Fruit fly (Drosophila melanogaster) whole organism, embryonic: ENCODE measurements around the gene mu2.

Experiments
- CG10431 ChIP-seq: fragments of 200-800 bp; sonication (Bioruptor generic); optimal IDR thresholded peaks from 3 replicates; lab custom pipeline; 2018; ENCODE audit warnings: missing biosample characterization, mild to moderate bottlenecking, missing genetic modification characterization
- CG11247 ChIP-seq: fragments of 200-800 bp; sonication (Bioruptor generic); IDR thresholded peaks from 2 replicates; pipeline ENCODE4 v1.3.6; 2022; ENCODE audit warnings: missing biosample characterization, missing genetic modification characterization
- CG11398 ChIP-seq: fragments of 200-800 bp; sonication (Bioruptor generic); optimal IDR thresholded peaks from 2 replicates; lab custom pipeline; 2016; ENCODE audit warnings: missing biosample characterization, missing genetic modification characterization
- CG12155 ChIP-seq: fragments of 200-800 bp; sonication (Bioruptor generic); optimal IDR thresholded peaks from 3 replicates; lab custom pipeline; 2016; ENCODE audit warnings: missing biosample characterization, missing genetic modification characterization
- CG12299 ChIP-seq: fragments of 200-800 bp; sonication (Bioruptor generic); optimal IDR thresholded peaks from 2 replicates; lab custom pipeline; 2018; ENCODE audit warnings: missing biosample characterization, mild to moderate bottlenecking, missing genetic modification characterization
- CG12769 ChIP-seq: fragments of 200-800 bp; sonication (Bioruptor generic); optimal IDR thresholded peaks from 2 replicates; lab custom pipeline; 2019; ENCODE audit warnings: missing biosample characterization, mild to moderate bottlenecking, missing genetic modification characterization, moderate library complexity
- CG13624 ChIP-seq: fragments of 200-800 bp; sonication (Bioruptor generic); optimal IDR thresholded peaks from 2 replicates; lab custom pipeline; 2016; ENCODE audit warnings: missing biosample characterization, missing genetic modification characterization
- CG13775 ChIP-seq: fragments of 200-800 bp; sonication (Bioruptor generic); optimal IDR thresholded peaks from 3 replicates; lab custom pipeline; 2017; ENCODE audit warnings: missing biosample characterization, mild to moderate bottlenecking, missing genetic modification characterization
- CG14014 ChIP-seq: fragments of 200-800 bp; sonication (Bioruptor generic); IDR thresholded peaks from 2 replicates; pipeline ENCODE4 v1.3.6; 2022; ENCODE audit warnings: missing biosample characterization, missing genetic modification characterization
- CG17186 ChIP-seq: fragments of 200-800 bp; sonication (Bioruptor generic); optimal IDR thresholded peaks from 3 replicates; lab custom pipeline; 2017; ENCODE audit warnings: missing biosample characterization, missing genetic modification reagents, missing genetic modification characterization
- CG17385 ChIP-seq: fragments of 200-800 bp; sonication (Bioruptor generic); optimal IDR thresholded peaks from 3 replicates; lab custom pipeline; 2018; ENCODE audit warnings: missing biosample characterization, mild to moderate bottlenecking, missing genetic modification characterization
- CG18011 ChIP-seq: fragments of 200-800 bp; sonication (Bioruptor generic); optimal IDR thresholded peaks from 2 replicates; lab custom pipeline; 2017; ENCODE audit warnings: missing biosample characterization, missing genetic modification characterization, mild to moderate bottlenecking, moderate library complexity, missing genotype
- CG18262 ChIP-seq: fragments of 200-800 bp; optimal IDR thresholded peaks from 3 replicates; lab custom pipeline; 2019; ENCODE audit warnings: missing biosample characterization, mild to moderate bottlenecking, missing genetic modification characterization, moderate library complexity
- CG1832 ChIP-seq: fragments of 200-800 bp; sonication (Bioruptor generic); optimal IDR thresholded peaks from 2 replicates; lab custom pipeline; 2017; ENCODE audit warnings: missing biosample characterization, mild to moderate bottlenecking, missing genetic modification characterization, inconsistent platforms
- CG2202 ChIP-seq: fragments of 200-800 bp; sonication (Bioruptor generic); optimal IDR thresholded peaks from 2 replicates; lab custom pipeline; 2018; ENCODE audit warnings: missing biosample characterization, mild to moderate bottlenecking, missing genetic modification characterization
- CG32772 ChIP-seq: fragments of 200-800 bp; sonication (Bioruptor generic); IDR thresholded peaks from 2 replicates; pipeline ENCODE4 v1.3.6; 2022; ENCODE audit warnings: missing biosample characterization, missing genetic modification characterization
- CG43689 ChIP-seq: fragments of 200-800 bp; sonication (Bioruptor generic); IDR thresholded peaks from 2 replicates; pipeline ENCODE4 v1.3.6; 2022; ENCODE audit warnings: missing biosample characterization, missing genetic modification characterization
- CG6654 ChIP-seq: fragments of 200-800 bp; sonication (Bioruptor generic); optimal IDR thresholded peaks from 2 replicates; lab custom pipeline; 2017; ENCODE audit warnings: missing biosample characterization, mild to moderate bottlenecking, missing genetic modification characterization
- CG6689 ChIP-seq: fragments of 200-800 bp; sonication (Bioruptor generic); IDR thresholded peaks from 2 replicates; pipeline ENCODE4 v1.3.6; 2022; ENCODE audit warnings: missing biosample characterization, missing genetic modification characterization
- CG6854 ChIP-seq: fragments of 200-800 bp; sonication (Bioruptor generic); optimal IDR thresholded peaks from 3 replicates; lab custom pipeline; 2017; ENCODE audit warnings: missing biosample characterization, mild to moderate bottlenecking, missing genetic modification characterization
- CG7372 ChIP-seq: fragments of 200-800 bp; sonication (Bioruptor generic); IDR thresholded peaks from 2 replicates; pipeline ENCODE4 v1.3.6; 2022; ENCODE audit warnings: missing biosample characterization, missing genetic modification characterization
- CG7745 ChIP-seq: fragments of 200-800 bp; sonication (Bioruptor generic); optimal IDR thresholded peaks from 2 replicates; lab custom pipeline; 2018; ENCODE audit warnings: missing biosample characterization, mild to moderate bottlenecking, missing genetic modification characterization, moderate library complexity
- CG7839 ChIP-seq: fragments of 200-800 bp; sonication (Bioruptor generic); optimal IDR thresholded peaks from 3 replicates; lab custom pipeline; 2018; ENCODE audit warnings: missing biosample characterization, mild to moderate bottlenecking, missing genetic modification characterization, moderate library complexity
- CG8359 ChIP-seq: fragments of 200-800 bp; sonication (Bioruptor generic); optimal IDR thresholded peaks from 2 replicates; lab custom pipeline; 2017; ENCODE audit warnings: missing biosample characterization, mild to moderate bottlenecking, missing genetic modification characterization, borderline replicate concordance
- CG9876 ChIP-seq: fragments of 200-800 bp; sonication (Bioruptor generic); optimal IDR thresholded peaks from 2 replicates; lab custom pipeline; 2016; ENCODE audit warnings: missing biosample characterization, missing genetic modification characterization
- CTCF ChIP-seq: fragments of 200-800 bp; sonication (Bioruptor generic); optimal IDR thresholded peaks from 2 replicates; lab custom pipeline; 2017; ENCODE audit warnings: missing biosample characterization, mild to moderate bottlenecking, missing genetic modification characterization, moderate library complexity
- Dbx ChIP-seq: fragments of 200-800 bp; sonication (Bioruptor generic); IDR thresholded peaks from 3 replicates; pipeline ENCODE4 v1.3.6; 2022; ENCODE audit warnings: missing biosample characterization, missing genetic modification characterization
- Dref ChIP-seq: fragments of 200-800 bp; sonication (Bioruptor generic); IDR thresholded peaks from 2 replicates; pipeline ENCODE4 v1.3.6; 2022; ENCODE audit warnings: missing biosample characterization, missing genetic modification characterization
- HHEX ChIP-seq: fragments of 200-800 bp; sonication (Bioruptor generic); optimal IDR thresholded peaks from 3 replicates; lab custom pipeline; 2017; ENCODE audit warnings: missing biosample characterization, mild to moderate bottlenecking, missing genetic modification characterization, missing genetic modification reagents
- Kr ChIP-seq: fragments of 200-800 bp; sonication (Bioruptor generic); optimal IDR thresholded peaks from 2 replicates; lab custom pipeline; 2017; ENCODE audit warnings: missing biosample characterization, mild to moderate bottlenecking, missing genetic modification characterization
- Med ChIP-seq: fragments of 200-800 bp; sonication (Bioruptor generic); peaks from one replicate; lab custom pipeline; 2016; ENCODE audit warnings: missing biosample characterization, missing genetic modification characterization, mild to moderate bottlenecking, inconsistent platforms, moderate library complexity
- Meics ChIP-seq: fragments of 200-800 bp; sonication (Bioruptor generic); optimal IDR thresholded peaks from 2 replicates; lab custom pipeline; 2017; ENCODE audit warnings: missing biosample characterization, mild to moderate bottlenecking, missing genetic modification characterization
- Optix ChIP-seq: fragments of 200-800 bp; sonication (Bioruptor generic); IDR thresholded peaks from 3 replicates; pipeline ENCODE4 v1.3.6; 2022; ENCODE audit warnings: missing biosample characterization, missing genetic modification characterization
- Pdp1 ChIP-seq, 2 experiments: fragments of 200-800 bp; sonication (Bioruptor generic); optimal IDR thresholded peaks; 3 replicates each; lab custom pipeline; 2016; ENCODE audit warnings: missing biosample characterization in 2 of 2, missing genetic modification characterization in 2 of 2, mild to moderate bottlenecking in 1 of 2, moderate library complexity in 1 of 2
- Ptx1 ChIP-seq: fragments of 200-800 bp; sonication (Bioruptor generic); IDR thresholded peaks from 2 replicates; pipeline ENCODE4 v1.3.6; 2022; ENCODE audit warnings: missing biosample characterization, missing genetic modification characterization
- Rfx ChIP-seq: fragments of 200-800 bp; sonication (Bioruptor generic); IDR thresholded peaks from 2 replicates; pipeline ENCODE4 v1.3.6; 2022; ENCODE audit warnings: missing biosample characterization, missing genetic modification characterization
- Trl ChIP-seq, 3 experiments: fragments of >200 bp in 2 of 3; fragments of 200-800 bp in 1 of 3; sonication (Bioruptor generic) in 1 of 3; optimal IDR thresholded peaks; 2 replicates in 1 of 3; 3 replicates in 2 of 3; lab custom pipeline; 2016 to 2017; ENCODE audit warnings: missing biosample characterization in 1 of 3, missing genetic modification characterization in 1 of 3
- al ChIP-seq: fragments of 200-800 bp; sonication (Bioruptor generic); IDR thresholded peaks from 2 replicates; pipeline ENCODE4 v1.3.6; 2022; ENCODE audit warnings: missing biosample characterization, missing genetic modification characterization
- bowl ChIP-seq: fragments of 200-800 bp; sonication (Bioruptor generic); IDR thresholded peaks from 2 replicates; pipeline ENCODE4 v1.3.6; 2022; ENCODE audit warnings: missing biosample characterization, missing genetic modification characterization
- cato ChIP-seq: fragments of 200-800 bp; sonication (Bioruptor generic); optimal IDR thresholded peaks from 2 replicates; lab custom pipeline; 2016; ENCODE audit warnings: missing biosample characterization, missing genetic modification characterization, borderline replicate concordance
- dysf ChIP-seq: fragments of 200-800 bp; sonication (Bioruptor generic); IDR thresholded peaks from 3 replicates; pipeline ENCODE4 v1.3.6; 2022; ENCODE audit warnings: missing biosample characterization, missing genetic modification characterization
- ems ChIP-seq: fragments of 200-800 bp; sonication (Bioruptor generic); optimal IDR thresholded peaks from 3 replicates; lab custom pipeline; 2016; ENCODE audit warnings: missing biosample characterization, missing genetic modification characterization
- gem ChIP-seq: fragments of 200-800 bp; sonication (Bioruptor generic); optimal IDR thresholded peaks from 2 replicates; lab custom pipeline; 2019; ENCODE audit warnings: missing biosample characterization, mild to moderate bottlenecking, missing genetic modification characterization, moderate library complexity
- gro ChIP-seq: fragments of 200-800 bp; sonication (Bioruptor generic); optimal IDR thresholded peaks from 2 replicates; lab custom pipeline; 2016; ENCODE audit warnings: missing biosample characterization, missing genetic modification characterization
- gsb-n ChIP-seq: fragments of 200-800 bp; sonication (Bioruptor generic); optimal IDR thresholded peaks from 3 replicates; lab custom pipeline; 2018; ENCODE audit warnings: missing biosample characterization, mild to moderate bottlenecking, missing genetic modification characterization
- ham ChIP-seq: fragments of 200-800 bp; sonication (Bioruptor generic); IDR thresholded peaks from 2 replicates; pipeline ENCODE4 v1.3.6; 2022; ENCODE audit warnings: missing biosample characterization, missing genetic modification characterization
- lab ChIP-seq: fragments of 200-800 bp; sonication (Bioruptor generic); optimal IDR thresholded peaks from 3 replicates; lab custom pipeline; 2017; ENCODE audit warnings: missing biosample characterization, missing genetic modification characterization, mild to moderate bottlenecking, moderate library complexity, missing genetic modification reagents
- lbe ChIP-seq: fragments of 200-800 bp; sonication (Bioruptor generic); optimal IDR thresholded peaks from 2 replicates; lab custom pipeline; 2016; ENCODE audit warnings: missing biosample characterization, mild to moderate bottlenecking, missing genetic modification characterization
- phol ChIP-seq: fragments of 200-800 bp; sonication (Bioruptor generic); optimal IDR thresholded peaks from 3 replicates; lab custom pipeline; 2018; ENCODE audit warnings: missing biosample characterization, mild to moderate bottlenecking, missing genetic modification characterization, moderate library complexity
- row ChIP-seq: fragments of 200-800 bp; sonication (Bioruptor generic); IDR thresholded peaks from 3 replicates; pipeline ENCODE4 v1.3.6; 2022; ENCODE audit warnings: missing biosample characterization, missing genetic modification characterization
- scrt ChIP-seq: fragments of 200-800 bp; sonication (Bioruptor generic); optimal IDR thresholded peaks from 2 replicates; lab custom pipeline; 2018; ENCODE audit warnings: missing biosample characterization, mild to moderate bottlenecking, missing genetic modification characterization, moderate library complexity

Gene mu2

DNA sequence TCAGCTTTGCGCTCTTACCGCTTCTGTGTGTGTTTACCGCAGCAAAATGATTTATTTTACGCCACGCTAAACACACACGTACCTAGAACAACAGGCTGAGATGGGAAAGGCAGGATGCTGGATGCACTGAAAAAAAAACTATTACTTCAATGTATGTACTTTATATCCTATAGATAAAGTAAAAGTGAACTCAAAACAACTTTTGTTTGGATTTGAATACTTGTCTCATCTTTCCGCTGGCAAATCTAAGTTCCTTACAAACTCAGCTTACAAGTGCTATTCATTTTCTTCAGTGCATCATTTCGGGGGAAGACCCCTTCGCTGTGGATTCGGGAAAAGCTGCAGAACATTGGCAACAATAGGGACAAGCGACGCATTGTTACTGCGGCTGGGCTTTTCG is 29.5 kb upstream of the mu2 start:
- no peak for TF ChIP-seq Dref (GFP tag; lab: Robert Waterston, UW)
- TF ChIP-seq HHEX (GFP tag; lab: Kevin White, UChicago), result no peak
- no peak for TF ChIP-seq CG10431 (GFP tag; lab: Kevin White, UChicago)
- 0 out of 3 replicates have a peak, but pooled peaks have one; percentile 11 for TF ChIP-seq Dbx (GFP tag; lab: Robert Waterston, UW)
- peak; percentile 38 for TF ChIP-seq gem (tag; lab: Kevin White, UChicago)
- 0 out of 3 replicates have a peak, but pooled peaks have one; percentile 13 for TF ChIP-seq Optix (GFP tag; lab: Robert Waterston, UW)
- TF ChIP-seq CG2202, result no peak
- TF ChIP-seq Kr (GFP tag; lab: Kevin White, UChicago), result no peak
- TF ChIP-seq Rfx (GFP tag; lab: Robert Waterston, UW), result peak; percentile 46; the same call in 1 of the 2 replicates
- TF ChIP-seq Ptx1 (GFP tag; lab: Robert Waterston, UW), result peak; percentile 52
- no peak for TF ChIP-seq bowl (GFP tag; lab: Robert Waterston, UW)
- no peak for TF ChIP-seq CG8359 (GFP tag; lab: Kevin White, UChicago)
- TF ChIP-seq scrt (GFP tag; lab: Kevin White, UChicago), result peak; percentile 2
- TF ChIP-seq CG17186 (GFP tag; lab: Kevin White, UChicago), result no peak
- no peak for TF ChIP-seq ems (GFP tag; lab: Kevin White, UChicago)
- TF ChIP-seq Pdp1 (GFP tag; optimal IDR thresholded peaks at IDR 0.05; lab: Kevin White, UChicago), result no peak
- peak; percentile 36 for TF ChIP-seq lab (GFP tag; lab: Kevin White, UChicago)
- TF ChIP-seq CG9876 (GFP tag; lab: Kevin White, UChicago), result no peak
- peak; percentile 40; the same call in 1 of the 3 replicates for TF ChIP-seq dysf
- TF ChIP-seq CG12155 (GFP tag; lab: Kevin White, UChicago), result no peak
- TF ChIP-seq CG6654 (GFP tag; lab: Kevin White, UChicago), result no peak
- TF ChIP-seq phol, result no peak
- TF ChIP-seq CG7745 (tag; lab: Kevin White, UChicago), result no peak
- no peak for TF ChIP-seq cato (GFP tag; lab: Kevin White, UChicago)
- TF ChIP-seq Meics, result peak; percentile 45
- no peak for TF ChIP-seq CG18262
- no peak for TF ChIP-seq CG12299 (tag; lab: Kevin White, UChicago)
- TF ChIP-seq CG7839, result peak; percentile 33
- no peak for TF ChIP-seq CG13775 (GFP tag; lab: Kevin White, UChicago)
- peak; percentile 89 for TF ChIP-seq Med
- TF ChIP-seq CG18011 (GFP tag; lab: Kevin White, UChicago), result no peak
- TF ChIP-seq al (GFP tag; lab: Robert Waterston, UW), result no peak
- TF ChIP-seq CG1832 (GFP tag; lab: Kevin White, UChicago), result no peak
- TF ChIP-seq CG11247 (GFP tag; lab: Robert Waterston, UW), result 0 out of 2 replicates have a peak, but pooled peaks have one; percentile 14
- TF ChIP-seq gro (GFP tag; lab: Kevin White, UChicago), result no peak
- no peak for TF ChIP-seq CG11398 (GFP tag; lab: Kevin White, UChicago)
- TF ChIP-seq ham (GFP tag; lab: Robert Waterston, UW), result no peak
- no peak for TF ChIP-seq CG43689 (GFP tag; lab: Robert Waterston, UW)
- TF ChIP-seq CG13624 (GFP tag; lab: Kevin White, UChicago), result peak; percentile 35
- no peak for TF ChIP-seq CG7372 (GFP tag; lab: Robert Waterston, UW)
- peak; percentile 38 for TF ChIP-seq CG12769 (tag; lab: Kevin White, UChicago)
- peak; percentile 50; the same call in 2 of the 3 replicates for TF ChIP-seq row
- no peak for TF ChIP-seq gsb-n (tag; lab: Kevin White, UChicago)
- no peak for TF ChIP-seq CG32772
- TF ChIP-seq CG14014 (GFP tag; lab: Robert Waterston, UW), result peak; percentile 45; the same call in 1 of the 2 replicates
- TF ChIP-seq CG6689 (GFP tag; lab: Robert Waterston, UW), result peak; percentile 37
- TF ChIP-seq CG6854 (GFP tag; lab: Kevin White, UChicago), result no peak
- TF ChIP-seq CG17385 (GFP tag; lab: Kevin White, UChicago), result no peak
- TF ChIP-seq Trl (optimal IDR thresholded peaks at IDR 0.05; lab: Kevin White, UChicago), result no peak
- no peak for TF ChIP-seq Trl (GFP tag; optimal IDR thresholded peaks at IDR 0.05; lab: Kevin White, UChicago)
- no peak for TF ChIP-seq lbe
- no peak for TF ChIP-seq CTCF (GFP tag; lab: Kevin White, UChicago)
